Worm (Caenorhabditis elegans): ENCODE measurements around the gene srj-13.
A peak's percentile ranks its signal among the peaks of the same experiment; 100 is the strongest.

Gene srj-13

ce11 chrV:7417018-7417716 is 14.7 kb downstream of the srj-13 start, which contains the start of gene srw-67:
TSS of gene srw-67 (plus strand) at chrV:7417660.
- TF ChIP-seq ztf-11 (tag; optimal IDR thresholded peaks at IDR 0.05) (no peak), nhr-43 (tag; optimal IDR thresholded peaks at IDR 0.05; ENCODE audit: poor library complexity, severe bottlenecking) (peak; percentile 62), ceh-9 (tag; optimal IDR thresholded peaks at IDR 0.05) (no peak), egl-5 (tag; optimal IDR thresholded peaks at IDR 0.05) (no peak), ama-1 (optimal IDR thresholded peaks at IDR 0.05) (no peak), sea-2 (GFP tag; optimal IDR thresholded peaks at IDR 0.05) (no peak), nhr-76 (tag; optimal IDR thresholded peaks at IDR 0.05) (no peak), nhr-12 (tag; optimal IDR thresholded peaks at IDR 0.05) (no peak)

DNA sequence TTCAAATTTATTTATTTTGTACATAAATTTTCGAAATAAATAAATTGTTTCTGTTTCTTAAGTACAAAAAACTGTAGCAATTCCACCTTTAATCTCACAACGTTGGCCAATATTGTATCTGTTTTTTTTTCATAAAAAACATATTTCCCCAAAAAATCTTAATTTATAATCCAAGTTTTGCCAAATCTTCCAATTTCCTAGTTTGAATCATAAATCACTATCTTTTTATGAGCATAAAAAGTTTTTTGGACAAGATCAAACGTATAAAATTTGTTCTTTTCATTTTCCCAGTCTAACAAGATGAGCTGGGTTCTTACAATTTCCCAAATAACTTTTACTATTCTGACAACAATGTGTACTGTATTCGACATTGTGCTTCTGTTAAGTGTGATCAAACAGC is 17.7 kb downstream of the srj-13 start, which contains the start of gene srxa-4:
Gene srxa-4, plus strand, starts transcription at position 301 of the 400 bp plus-strand sequence.
- TF ChIP-seq aly-2 (tag; optimal IDR thresholded peaks at IDR 0.05) (no peak), nhr-43 (tag; optimal IDR thresholded peaks at IDR 0.05; ENCODE audit: poor library complexity, severe bottlenecking) (no peak), nhr-28 (tag; optimal IDR thresholded peaks at IDR 0.05) (no peak), ceh-9 (tag; optimal IDR thresholded peaks at IDR 0.05) (no peak), eor-1 (tag; optimal IDR thresholded peaks at IDR 0.05) (no peak), lsy-12 (tag; optimal IDR thresholded peaks at IDR 0.05) (no peak), nhr-77 (tag; optimal IDR thresholded peaks at IDR 0.05) (no peak), nhr-237 (tag; optimal IDR thresholded peaks at IDR 0.05) (no peak), nhr-76 (tag; optimal IDR thresholded peaks at IDR 0.05) (no peak), unc-39 (tag; optimal IDR thresholded peaks at IDR 0.05) (no peak)

DNA sequence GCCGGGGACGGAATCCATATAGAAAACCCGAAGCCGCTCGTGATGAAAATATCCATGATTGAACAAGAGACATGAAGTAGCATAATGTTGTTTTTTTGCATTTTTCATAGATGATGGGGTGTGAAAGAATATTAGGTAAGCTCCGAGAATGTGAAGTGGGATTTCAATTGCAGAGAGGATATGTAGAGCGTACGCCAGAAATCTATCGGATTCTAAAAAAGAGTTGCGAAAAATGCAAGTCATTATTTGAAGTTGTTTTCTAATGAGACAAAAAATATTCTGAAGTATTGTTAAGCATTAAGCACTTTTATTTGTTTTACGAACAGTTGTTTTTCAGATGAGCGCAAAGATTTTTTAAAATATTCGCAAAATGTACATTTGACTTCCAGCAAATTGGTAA is 21.9 kb downstream of the srj-13 start, which contains the start of gene F18E3.10:
Gene F18E3.10, minus strand, starts transcription at position 101 of the 400 bp plus-strand sequence.
- TF ChIP-seq elt-2 (tag; optimal IDR thresholded peaks at IDR 0.05) (no peak), hmg-11 (tag; optimal IDR thresholded peaks at IDR 0.05) (no peak), R02D3.7 (tag; optimal IDR thresholded peaks at IDR 0.05) (no peak), sea-2 (GFP tag; optimal IDR thresholded peaks at IDR 0.05) (no peak)

ce11 chrV:7426594-7426993 is 24.1 kb downstream of the srj-13 start, which contains the start of gene srw-68:
TSS of gene srw-68 (minus strand) at chrV:7426694.
- TF ChIP-seq aly-2 (tag; optimal IDR thresholded peaks at IDR 0.05) (no peak), elt-1 (tag; optimal IDR thresholded peaks at IDR 0.05) (no peak), nhr-12 (tag; optimal IDR thresholded peaks at IDR 0.05) (no peak), ceh-82 (tag; optimal IDR thresholded peaks at IDR 0.05) (no peak), ama-1 (optimal IDR thresholded peaks at IDR 0.05) (no peak), lin-39 (tag; optimal IDR thresholded peaks at IDR 0.05) (no peak), zag-1 (tag; optimal IDR thresholded peaks at IDR 0.05) (no peak), fos-1 (tag; optimal IDR thresholded peaks at IDR 0.05) (no peak), sea-2 (GFP tag; optimal IDR thresholded peaks at IDR 0.05) (no peak), lin-15B (tag; optimal IDR thresholded peaks at IDR 0.05) (no peak), elt-3 (tag; optimal IDR thresholded peaks at IDR 0.05) (no peak), unc-39 (tag; optimal IDR thresholded peaks at IDR 0.05) (no peak)

DNA sequence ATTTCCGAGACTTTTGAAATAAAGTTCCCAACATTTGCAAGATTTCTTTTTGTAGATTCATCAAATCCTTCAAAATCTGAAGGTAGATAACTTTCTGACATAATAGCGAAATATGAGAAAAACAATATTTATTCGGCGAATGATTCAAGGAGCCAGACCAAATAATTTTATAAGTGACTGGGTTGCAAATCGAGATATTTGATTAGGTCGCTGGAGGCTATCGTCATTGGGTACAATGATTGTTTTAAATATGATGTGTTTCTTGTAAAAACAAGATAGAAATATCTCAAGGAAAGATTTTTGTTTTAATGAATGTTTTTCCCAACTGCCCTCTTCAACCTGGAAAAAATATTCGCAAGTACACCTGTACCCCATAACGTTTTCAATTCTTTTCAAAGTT is 26.4 kb downstream of the srj-13 start, which contains the start of gene srw-69:
Gene srw-69, minus strand, starts transcription at position 101 of the 400 bp plus-strand sequence.
- TF ChIP-seq pha-4 (tag; optimal IDR thresholded peaks at IDR 0.05) (no peak), fkh-2 (tag; optimal IDR thresholded peaks at IDR 0.05) (no peak), mdl-1 (tag; optimal IDR thresholded peaks at IDR 0.05) (no peak)

- no peak for TF ChIP-seq nhr-67 (tag; optimal IDR thresholded peaks at IDR 0.05)
- no peak for TF ChIP-seq ztf-4 (tag; optimal IDR thresholded peaks at IDR 0.05)
- no peak for TF ChIP-seq fos-1 (tag; optimal IDR thresholded peaks at IDR 0.05)
- TF ChIP-seq mml-1 (tag; optimal IDR thresholded peaks at IDR 0.05), result no peak
- TF ChIP-seq nhr-11 (tag; optimal IDR thresholded peaks at IDR 0.05), result no peak
- no peak for TF ChIP-seq pqm-1 (tag; optimal IDR thresholded peaks at IDR 0.05)
Observed at ce11 chrV:7431016-7431415, 28.6 kb downstream of the srj-13 start, which contains the start of gene srw-71. TSS of gene srw-71 (minus strand) at chrV:7431116.

Measured in whole organism, L3 larva.